Worm (Caenorhabditis elegans) whole organism, late embryonic: ENCODE measurements around the gene srh-244.

Experiments
- C08G9.2 ChIP-seq: sonication (generic microtip); optimal IDR thresholded peaks from 2 replicates; lab custom pipeline; 2016; ENCODE audit warnings: mild to moderate bottlenecking, missing genetic modification characterization, moderate library complexity, missing compliant biosample characterization
- C38D4.7 ChIP-seq: fragments of 200-800 bp; sonication (Bioruptor generic); optimal IDR thresholded peaks from 2 replicates; lab custom pipeline; 2018; ENCODE audit warnings: mild to moderate bottlenecking, missing genetic modification characterization, moderate library complexity, missing compliant biosample characterization
- F13H6.1 ChIP-seq: sonication (generic microtip); optimal IDR thresholded peaks from 2 replicates; lab custom pipeline; 2016; ENCODE audit warnings: missing genetic modification characterization, missing compliant biosample characterization
- K02D7.2 ChIP-seq: sonication (generic microtip); optimal IDR thresholded peaks from 2 replicates; lab custom pipeline; 2017; ENCODE audit warnings: mild to moderate bottlenecking, missing genetic modification characterization, missing compliant biosample characterization
- Y22D7AL.16 ChIP-seq: sonication (generic microtip); optimal IDR thresholded peaks from 2 replicates; lab custom pipeline; 2016; ENCODE audit warnings: missing genetic modification characterization, missing compliant biosample characterization
- ahr-1 ChIP-seq: sonication (generic microtip); optimal IDR thresholded peaks from 2 replicates; lab custom pipeline; 2016; ENCODE audit warnings: missing genetic modification characterization, missing compliant biosample characterization
- ama-1 ChIP-seq: fragments of 150-350 bp; optimal IDR thresholded peaks from 2 replicates; lab custom pipeline; 2014
- ceh-18 ChIP-seq: sonication (generic microtip); optimal IDR thresholded peaks from 2 replicates; lab custom pipeline; 2016; ENCODE audit warnings: missing genetic modification characterization, missing compliant biosample characterization
- ceh-22 ChIP-seq: sonication (generic microtip); optimal IDR thresholded peaks from 2 replicates; lab custom pipeline; 2017; ENCODE audit warnings: missing biosample characterization, missing genetic modification characterization
- ceh-30 ChIP-seq: fragments of 150-350 bp; optimal IDR thresholded peaks from 2 replicates; lab custom pipeline; 2014; ENCODE audit warnings: missing biosample characterization, missing genetic modification characterization
- ceh-31 ChIP-seq: sonication (generic microtip); optimal IDR thresholded peaks from 2 replicates; lab custom pipeline; 2016; ENCODE audit warnings: missing genetic modification characterization, missing compliant biosample characterization
- ceh-34 ChIP-seq: sonication (generic microtip); optimal IDR thresholded peaks from 2 replicates; lab custom pipeline; 2016; ENCODE audit warnings: mild to moderate bottlenecking, missing genetic modification characterization, missing compliant biosample characterization
- ceh-48 ChIP-seq: sonication (generic microtip); optimal IDR thresholded peaks from 2 replicates; lab custom pipeline; 2016; ENCODE audit warnings: missing genetic modification characterization, inconsistent platforms, missing compliant biosample characterization
- ceh-6 ChIP-seq: fragments of 200-800 bp; sonication (Bioruptor generic); optimal IDR thresholded peaks from 2 replicates; lab custom pipeline; 2018; ENCODE audit warnings: mild to moderate bottlenecking, missing genetic modification characterization, missing compliant biosample characterization
- ceh-9 ChIP-seq: sonication (generic microtip); optimal IDR thresholded peaks from 2 replicates; lab custom pipeline; 2016; ENCODE audit warnings: mild to moderate bottlenecking, missing genetic modification characterization, inconsistent platforms, missing compliant biosample characterization
- che-1 ChIP-seq: sonication (generic microtip); optimal IDR thresholded peaks from 2 replicates; lab custom pipeline; 2016; ENCODE audit warnings: mild to moderate bottlenecking, missing genetic modification characterization, missing compliant biosample characterization
- dmd-4 ChIP-seq: sonication (generic microtip); optimal IDR thresholded peaks from 2 replicates; lab custom pipeline; 2016; ENCODE audit warnings: borderline replicate concordance, missing genetic modification characterization, missing compliant biosample characterization
- elt-4 ChIP-seq: sonication (generic microtip); optimal IDR thresholded peaks from 2 replicates; lab custom pipeline; 2016; ENCODE audit warnings: missing genetic modification characterization, missing compliant biosample characterization
- fax-1 ChIP-seq: sonication (generic microtip); optimal IDR thresholded peaks from 2 replicates; lab custom pipeline; 2016; ENCODE audit warnings: missing genotype, missing genetic modification characterization, missing compliant biosample characterization
- fkh-10 ChIP-seq: fragments of 150-350 bp; optimal IDR thresholded peaks from 2 replicates; lab custom pipeline; 2014; ENCODE audit warnings: missing biosample characterization, missing genetic modification reagents, missing genetic modification characterization
- fkh-6 ChIP-seq: sonication (generic microtip); optimal IDR thresholded peaks from 2 replicates; lab custom pipeline; 2016; ENCODE audit warnings: missing genetic modification characterization, missing compliant biosample characterization
- gmeb-2 ChIP-seq: sonication (generic microtip); optimal IDR thresholded peaks from 2 replicates; lab custom pipeline; 2016; ENCODE audit warnings: missing genetic modification characterization, inconsistent platforms, missing compliant biosample characterization
- hlh-15 ChIP-seq: sonication (generic microtip); optimal IDR thresholded peaks from 2 replicates; lab custom pipeline; 2016; ENCODE audit warnings: missing genetic modification characterization, missing compliant biosample characterization
- hlh-8 ChIP-seq: sonication (generic microtip); optimal IDR thresholded peaks from 2 replicates; lab custom pipeline; 2016; ENCODE audit warnings: missing genotype, missing genetic modification characterization, missing compliant biosample characterization
- nfya-1 ChIP-seq: sonication (generic microtip); optimal IDR thresholded peaks from 2 replicates; lab custom pipeline; 2017; ENCODE audit warnings: missing genetic modification characterization, mild to moderate bottlenecking, missing compliant biosample characterization, antibody characterized with exemption, moderate library complexity
- nhr-232 ChIP-seq: sonication (generic microtip); optimal IDR thresholded peaks from 2 replicates; lab custom pipeline; 2016; ENCODE audit warnings: missing genetic modification characterization, missing compliant biosample characterization
- odd-2 ChIP-seq: sonication (generic microtip); optimal IDR thresholded peaks from 2 replicates; lab custom pipeline; 2017; ENCODE audit warnings: antibody characterized with exemption, mild to moderate bottlenecking, missing genetic modification characterization, missing compliant biosample characterization
- pag-3 ChIP-seq: sonication (generic microtip); optimal IDR thresholded peaks from 2 replicates; lab custom pipeline; 2016; ENCODE audit warnings: missing compliant biosample characterization, missing genetic modification characterization, borderline replicate concordance
- pax-1 ChIP-seq: fragments of 150-350 bp; optimal IDR thresholded peaks from 2 replicates; lab custom pipeline; 2014; ENCODE audit warnings: missing biosample characterization, missing genetic modification characterization
- pha-2 ChIP-seq: sonication (generic microtip); optimal IDR thresholded peaks from 2 replicates; lab custom pipeline; 2017; ENCODE audit warnings: mild to moderate bottlenecking, missing genetic modification characterization, missing compliant biosample characterization
- pros-1 ChIP-seq: fragments of 150-350 bp; optimal IDR thresholded peaks from 2 replicates; lab custom pipeline; 2014; ENCODE audit warnings: missing biosample characterization, missing genetic modification reagents, missing genetic modification characterization
- rnt-1 ChIP-seq: sonication (generic microtip); optimal IDR thresholded peaks from 2 replicates; lab custom pipeline; 2016; ENCODE audit warnings: missing genetic modification characterization, missing compliant biosample characterization
- sdc-2 ChIP-seq: sonication (generic microtip); optimal IDR thresholded peaks from 2 replicates; lab custom pipeline; 2016; ENCODE audit warnings: missing genotype, missing genetic modification characterization, missing compliant biosample characterization
- sox-4 ChIP-seq: sonication (generic microtip); optimal IDR thresholded peaks from 2 replicates; lab custom pipeline; 2017; ENCODE audit warnings: mild to moderate bottlenecking, missing genetic modification characterization, inconsistent platforms, missing compliant biosample characterization
- syd-9 ChIP-seq: sonication (generic microtip); optimal IDR thresholded peaks from 2 replicates; lab custom pipeline; 2016; ENCODE audit warnings: mild to moderate bottlenecking, missing genetic modification characterization, moderate library complexity, missing compliant biosample characterization
- tbx-2 ChIP-seq: sonication (generic microtip); optimal IDR thresholded peaks from 2 replicates; lab custom pipeline; 2016; ENCODE audit warnings: missing genetic modification characterization, missing compliant biosample characterization
- ttx-3 ChIP-seq: sonication (generic microtip); optimal IDR thresholded peaks from 2 replicates; lab custom pipeline; 2016; ENCODE audit warnings: missing genetic modification reagents, missing genetic modification characterization, missing compliant biosample characterization
- unc-55 ChIP-seq: sonication (generic microtip); optimal IDR thresholded peaks from 2 replicates; lab custom pipeline; 2017; ENCODE audit warnings: missing biosample characterization, missing genetic modification reagents, missing genetic modification characterization
- zip-5 ChIP-seq: sonication (generic microtip); optimal IDR thresholded peaks from 2 replicates; lab custom pipeline; 2016; ENCODE audit warnings: missing genetic modification characterization, missing compliant biosample characterization

srh-244 gene

DNA sequence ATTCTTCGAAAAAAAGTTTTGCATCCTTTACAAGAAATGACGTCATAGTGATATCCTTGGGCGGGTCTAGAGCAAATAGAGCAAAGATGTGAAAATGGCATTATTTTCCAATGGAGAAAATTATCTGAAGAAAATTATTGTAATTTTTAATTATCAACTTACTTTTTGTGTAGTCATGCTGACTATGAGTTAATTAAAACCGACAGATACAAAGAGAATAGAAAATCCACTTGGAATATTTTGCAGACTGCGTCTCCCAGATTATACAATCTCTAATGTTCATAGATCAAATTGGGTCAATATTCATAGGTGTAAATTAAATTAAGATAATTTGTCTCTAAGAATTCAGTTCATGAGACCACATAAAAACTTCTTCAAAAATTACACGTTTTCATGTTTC is 5.9 kb downstream of the srh-244 start, which contains the start of gene nhr-149:
TSS of gene nhr-149 (minus strand) at position 101 of the 400 bp plus-strand sequence.
- TF ChIP-seq hlh-15 (no peak), elt-4 (tag; lab: Kevin White, UChicago) (no peak), C38D4.7 (GFP tag; lab: Kevin White, UChicago) (no peak), pha-2 (tag; lab: Kevin White, UChicago) (no peak), ceh-31 (tag; lab: Kevin White, UChicago) (no peak), nhr-232 (tag; lab: Kevin White, UChicago) (no peak), pax-1 (no peak), ttx-3 (tag; lab: Kevin White, UChicago) (no peak), ceh-22 (tag; lab: Kevin White, UChicago) (no peak), gmeb-2 (tag; lab: Kevin White, UChicago) (no peak), unc-55 (no peak), fkh-10 (GFP tag; lab: Kevin White, UChicago) (no peak), ama-1 (no peak)

DNA sequence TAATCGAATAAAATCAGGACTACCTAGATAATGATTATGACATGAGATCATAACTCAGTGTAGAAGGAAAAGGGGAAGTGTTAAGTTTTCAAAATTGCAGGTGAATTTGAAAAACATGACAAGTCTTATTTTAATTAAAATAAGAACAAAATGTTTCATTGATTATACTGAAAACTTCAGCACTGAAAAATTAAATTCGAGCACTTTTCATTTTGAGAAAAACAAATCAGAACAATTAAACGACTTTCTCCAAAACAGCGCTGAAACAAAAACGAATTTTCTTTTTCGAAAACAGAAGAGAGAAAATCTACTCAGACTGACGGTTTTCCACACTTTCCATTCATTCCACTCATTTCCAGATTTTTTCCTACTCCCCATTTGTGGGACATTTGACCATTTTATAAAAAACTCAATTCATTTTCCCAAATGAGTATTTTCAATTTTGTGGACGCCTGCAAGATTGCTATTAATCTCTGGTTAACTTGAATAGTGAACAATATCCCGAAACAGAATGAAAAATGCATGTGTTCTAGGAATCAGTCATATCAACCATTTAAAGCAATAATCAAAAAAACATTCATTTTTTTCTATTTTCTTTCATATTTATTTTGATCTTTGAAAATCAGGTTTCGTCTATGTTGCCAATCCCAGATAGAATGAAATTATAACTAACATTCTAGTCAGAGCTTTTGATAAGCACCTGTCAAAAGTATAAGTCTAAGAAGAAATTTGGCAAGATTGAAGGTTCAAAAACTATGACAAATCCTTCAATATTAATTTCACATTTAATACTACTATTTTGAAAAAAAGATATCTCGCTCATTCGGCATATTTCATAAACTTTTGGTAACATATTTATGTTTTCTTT is 8.8 kb downstream of the srh-244 start, which contains the start of the genes srh-231 and srh-275:
TSS of gene srh-231 (minus strand) at position 51 of the 868 bp plus-strand sequence.
TSS of gene srh-275 (plus strand) at position 818 of the 868 bp plus-strand sequence.
- TF ChIP-seq sdc-2 (no peak), ceh-48 (tag; lab: Kevin White, UChicago) (no peak), nfya-1 (tag; lab: Kevin White, UChicago) (no peak), ceh-34 (tag; lab: Kevin White, UChicago) (no peak), ceh-9 (no peak), zip-5 (tag; lab: Kevin White, UChicago) (no peak)

DNA sequence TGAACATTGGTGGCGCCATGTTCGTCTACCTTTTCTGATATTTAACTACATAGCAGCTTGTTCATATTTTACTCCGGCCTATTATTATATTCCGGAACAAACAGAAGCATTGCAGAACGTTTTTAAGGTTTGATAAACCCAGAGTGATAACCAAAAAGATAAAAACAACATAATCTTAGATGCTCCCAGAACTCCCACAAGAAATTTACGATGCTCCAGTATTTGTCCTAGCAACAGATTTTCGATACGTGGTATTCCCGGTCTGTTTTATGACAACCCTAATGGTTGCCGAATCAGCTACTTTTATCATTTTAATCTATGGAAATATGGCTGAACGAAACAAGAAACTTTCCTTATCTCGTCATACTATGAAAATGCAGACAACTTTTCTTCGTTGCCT is 10.0 kb downstream of the srh-244 start:
- TF ChIP-seq Y22D7AL.16 (tag; lab: Kevin White, UChicago) (no peak), K02D7.2 (no peak), F13H6.1 (tag; lab: Kevin White, UChicago) (no peak), pag-3 (no peak), fkh-10 (GFP tag; lab: Kevin White, UChicago) (no peak), syd-9 (tag; lab: Kevin White, UChicago) (no peak)

DNA sequence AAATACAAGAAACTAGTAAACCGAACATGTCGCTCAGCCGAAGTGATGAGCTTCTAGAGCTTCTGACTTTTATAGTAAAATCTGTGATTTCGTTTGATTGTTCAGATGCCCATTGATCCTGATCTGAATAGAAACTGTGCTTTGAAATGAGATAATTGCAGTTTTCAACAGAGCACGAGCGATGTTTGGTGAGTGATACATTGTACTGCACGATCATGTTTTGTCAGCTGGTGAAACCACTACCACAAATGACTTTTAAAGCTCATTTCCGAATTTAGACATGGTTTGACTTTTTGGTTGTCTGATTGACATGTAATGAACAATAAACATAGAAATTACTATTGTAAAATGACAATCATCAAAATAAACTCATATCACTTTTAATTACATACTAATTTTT is 11.8 kb downstream of the srh-244 start, which contains the start of gene tag-293:
TSS of gene tag-293 (minus strand) at position 101 of the 400 bp plus-strand sequence.
- TF ChIP-seq tbx-2 (tag; lab: Kevin White, UChicago) (no peak), odd-2 (tag; lab: Kevin White, UChicago) (no peak), nhr-232 (tag; lab: Kevin White, UChicago) (no peak), ceh-18 (no peak), rnt-1 (tag; lab: Kevin White, UChicago) (no peak), hlh-15 (no peak), ceh-30 (no peak), hlh-8 (tag; lab: Kevin White, UChicago) (no peak), ahr-1 (tag; lab: Kevin White, UChicago) (no peak)

DNA sequence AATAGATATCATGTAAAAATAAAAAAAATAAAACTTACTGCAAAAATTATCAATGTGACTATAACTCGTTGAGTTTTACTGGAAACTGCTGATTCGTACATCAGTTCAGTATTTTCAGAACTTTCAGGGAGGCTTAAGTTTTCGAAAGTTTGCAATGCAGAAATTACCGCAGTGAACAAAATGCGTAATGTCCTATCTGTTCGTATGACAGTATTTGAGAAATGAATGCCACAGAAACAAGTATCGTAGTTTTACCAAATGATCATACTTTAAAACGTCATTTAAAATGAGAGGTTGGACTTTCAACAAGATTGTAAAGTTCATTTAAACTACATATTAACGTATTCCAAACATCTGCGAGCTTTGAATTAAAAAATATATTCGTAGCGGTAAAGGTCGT is 13.1 kb downstream of the srh-244 start, which contains the start of gene C03G6.21:
TSS of gene C03G6.21 (minus strand) at position 101 of the 400 bp plus-strand sequence.
- TF ChIP-seq che-1 (tag; lab: Kevin White, UChicago) (no peak), rnt-1 (tag; lab: Kevin White, UChicago) (no peak), sox-4 (tag; lab: Kevin White, UChicago) (no peak), K02D7.2 (no peak), ceh-6 (GFP tag; lab: Kevin White, UChicago) (no peak), ceh-22 (tag; lab: Kevin White, UChicago) (no peak), fax-1 (no peak), fkh-6 (tag; lab: Kevin White, UChicago) (no peak), pha-2 (tag; lab: Kevin White, UChicago) (no peak), dmd-4 (tag; lab: Kevin White, UChicago) (no peak), sdc-2 (no peak), C08G9.2 (tag; lab: Kevin White, UChicago) (no peak), ahr-1 (tag; lab: Kevin White, UChicago) (no peak), zip-5 (tag; lab: Kevin White, UChicago) (no peak), pros-1 (no peak)
